Worm (Caenorhabditis elegans) whole organism, L3 larva: ENCODE results near the gene mlt-9.

Experiments used
- R02D3.7 ChIP-seq: fragments of 150-350 bp; optimal IDR thresholded peaks from 2 replicates; lab custom pipeline; 2014; ENCODE audit warnings: missing biosample characterization, missing genetic modification characterization
- ceh-16 ChIP-seq: sonication (generic microtip); optimal IDR thresholded peaks from 2 replicates; lab custom pipeline; 2017; ENCODE audit warnings: missing biosample characterization, missing genetic modification characterization
- ceh-9 ChIP-seq: sonication (generic microtip); optimal IDR thresholded peaks from 2 replicates; lab custom pipeline; 2018; ENCODE audit warnings: missing biosample characterization, missing genetic modification characterization
- elt-1 ChIP-seq: fragments of 150-350 bp; optimal IDR thresholded peaks from 2 replicates; lab custom pipeline; 2014; ENCODE audit warnings: missing biosample characterization, missing genetic modification characterization
- elt-2 ChIP-seq: sonication (generic microtip); optimal IDR thresholded peaks from 2 replicates; lab custom pipeline; 2016; ENCODE audit warnings: missing genetic modification reagents, mild to moderate bottlenecking, missing genetic modification characterization, missing compliant biosample characterization
- elt-3 ChIP-seq, 3 experiments: fragments of 150-350 bp in 1 of 3; sonication (generic microtip) in 2 of 3; optimal IDR thresholded peaks; 2 replicates in 2 of 3; 4 replicates in 1 of 3; lab custom pipeline; 2014 to 2017; ENCODE audit warnings: missing biosample characterization in 3 of 3, missing genetic modification characterization in 3 of 3
- fkh-10 ChIP-seq: sonication (generic microtip); optimal IDR thresholded peaks from 2 replicates; lab custom pipeline; 2017; ENCODE audit warnings: missing biosample characterization, missing genetic modification reagents, missing genetic modification characterization
- fkh-2 ChIP-seq: fragments of 150-350 bp; optimal IDR thresholded peaks from 2 replicates; lab custom pipeline; 2014; ENCODE audit warnings: missing biosample characterization, missing genetic modification reagents, missing genetic modification characterization
- fos-1 ChIP-seq: fragments of 150-350 bp; optimal IDR thresholded peaks from 2 replicates; lab custom pipeline; 2014; ENCODE audit warnings: missing biosample characterization, missing genetic modification characterization
- hmg-11 ChIP-seq: sonication (generic microtip); optimal IDR thresholded peaks from 2 replicates; lab custom pipeline; 2016; ENCODE audit warnings: missing genetic modification characterization, missing compliant biosample characterization
- lin-15B ChIP-seq: fragments of 150-350 bp; optimal IDR thresholded peaks from 2 replicates; lab custom pipeline; 2014; ENCODE audit warnings: missing biosample characterization, missing genetic modification characterization
- lsy-12 ChIP-seq: sonication (generic microtip); optimal IDR thresholded peaks from 2 replicates; lab custom pipeline; 2016; ENCODE audit warnings: mild to moderate bottlenecking, missing genetic modification characterization, missing compliant biosample characterization
- mdl-1 ChIP-seq: fragments of 150-350 bp; optimal IDR thresholded peaks from 2 replicates; lab custom pipeline; 2014; ENCODE audit warnings: missing biosample characterization, missing genetic modification characterization
- nhr-11 ChIP-seq: fragments of 150-350 bp; optimal IDR thresholded peaks from 2 replicates; lab custom pipeline; 2014; ENCODE audit warnings: missing biosample characterization, missing genetic modification characterization
- nhr-12 ChIP-seq: fragments of 150-350 bp; optimal IDR thresholded peaks from 2 replicates; lab custom pipeline; 2014; ENCODE audit warnings: missing biosample characterization, missing genetic modification characterization
- nhr-23 ChIP-seq: fragments of 150-350 bp; optimal IDR thresholded peaks from 2 replicates; lab custom pipeline; 2014; ENCODE audit warnings: missing biosample characterization, missing genetic modification reagents, missing genetic modification characterization
- nhr-237 ChIP-seq: fragments of 150-350 bp; optimal IDR thresholded peaks from 2 replicates; lab custom pipeline; 2014; ENCODE audit warnings: missing biosample characterization, missing genetic modification characterization
- nhr-25 ChIP-seq: sonication (generic microtip); optimal IDR thresholded peaks from 2 replicates; lab custom pipeline; 2017; ENCODE audit warnings: missing biosample characterization, missing genetic modification characterization
- nhr-28 ChIP-seq: fragments of 150-350 bp; optimal IDR thresholded peaks from 2 replicates; lab custom pipeline; 2014; ENCODE audit warnings: missing biosample characterization, missing genetic modification characterization
- nhr-43 ChIP-seq: sonication (generic microtip); optimal IDR thresholded peaks from 2 replicates; lab custom pipeline; 2016; ENCODE audit warnings: mild to moderate bottlenecking, missing genetic modification characterization, missing compliant biosample characterization; ENCODE audit not compliant: poor library complexity, severe bottlenecking
- nhr-67 ChIP-seq: fragments of 150-350 bp; optimal IDR thresholded peaks from 2 replicates; lab custom pipeline; 2014; ENCODE audit warnings: missing biosample characterization, missing genetic modification characterization
- nhr-76 ChIP-seq: fragments of 150-350 bp; sonication (generic microtip); optimal IDR thresholded peaks from 5 replicates; lab custom pipeline; 2014; ENCODE audit warnings: missing biosample characterization, missing genetic modification characterization
- pha-4 ChIP-seq: fragments of 150-350 bp; optimal IDR thresholded peaks from 2 replicates; lab custom pipeline; 2014; ENCODE audit warnings: missing biosample characterization, missing genetic modification reagents, missing genetic modification characterization
- pqm-1 ChIP-seq: fragments of 150-350 bp; optimal IDR thresholded peaks from 2 replicates; lab custom pipeline; 2017; ENCODE audit warnings: missing biosample characterization, missing genetic modification characterization, inconsistent platforms
- skn-1 ChIP-seq: fragments of 150-350 bp; optimal IDR thresholded peaks from 2 replicates; lab custom pipeline; 2014; ENCODE audit warnings: missing biosample characterization, missing genetic modification characterization
- snpc-4 ChIP-seq: fragments of 150-350 bp; optimal IDR thresholded peaks from 2 replicates; lab custom pipeline; 2014; ENCODE audit warnings: missing biosample characterization, missing genetic modification characterization
- unc-39 ChIP-seq: sonication (generic microtip); optimal IDR thresholded peaks from 4 replicates; lab custom pipeline; 2017; ENCODE audit warnings: missing biosample characterization, missing genetic modification characterization
- unc-62 ChIP-seq: fragments of 150-350 bp; sonication (generic microtip); optimal IDR thresholded peaks from 4 replicates; lab custom pipeline; 2014; ENCODE audit warnings: missing biosample characterization, missing genetic modification reagents, missing genetic modification characterization
- ztf-11 ChIP-seq: fragments of 150-350 bp; optimal IDR thresholded peaks from 2 replicates; lab custom pipeline; 2014; ENCODE audit warnings: missing biosample characterization, missing genetic modification characterization
- ztf-4 ChIP-seq: fragments of 150-350 bp; optimal IDR thresholded peaks from 2 replicates; lab custom pipeline; 2014; ENCODE audit warnings: missing biosample characterization, missing genetic modification characterization

The mlt-9 gene

ce11 chrX:15100369-15100963 is 7.1 kb downstream of the mlt-9 start, which contains the start of gene dhhc-1 (continued):
- TF ChIP-seq elt-1 (tag; lab: Kevin White, UChicago) (no peak), ceh-9 (tag; lab: Kevin White, UChicago) (no peak), mdl-1 (tag; lab: Kevin White, UChicago) (no peak), lin-15B (tag; lab: Kevin White, UChicago) (no peak), elt-2 (tag; lab: Kevin White, UChicago) (peak; percentile 48), nhr-25 (tag; lab: Kevin White, UChicago) (no peak), fkh-10 (GFP tag; lab: Kevin White, UChicago) (no peak), fos-1 (tag; lab: Kevin White, UChicago) (no peak), nhr-67 (no peak), lsy-12 (tag; lab: Kevin White, UChicago) (no peak), nhr-12 (tag; lab: Kevin White, UChicago) (no peak), fkh-2 (no peak), ztf-11 (tag; lab: Kevin White, UChicago) (no peak), ceh-16 (tag; lab: Kevin White, UChicago) (no peak), nhr-237 (tag; lab: Kevin White, UChicago) (no peak), nhr-23 (tag; lab: Kevin White, UChicago) (no peak), nhr-28 (no peak)
- TF ChIP-seq, all 47 proteins: peak for 9

- TF ChIP-seq lin-15B (tag; lab: Kevin White, UChicago) (no peak), pqm-1 (tag; lab: Kevin White, UChicago) (peak; percentile 82), pha-4 (peak; percentile 43), nhr-237 (tag; lab: Kevin White, UChicago) (no peak), elt-2 (tag; lab: Kevin White, UChicago) (peak; percentile 84), unc-62 (no peak)
- TF ChIP-seq, all 47 proteins: peak for 3
Observed at ce11 chrX:15097763-15098162, 9.8 kb downstream of the mlt-9 start, which contains the start of gene F09B12.3. Gene F09B12.3, minus strand, starts transcription at chrX:15097954.

- TF ChIP-seq nhr-43 (tag; lab: Kevin White, UChicago) = no peak
- TF ChIP-seq elt-2 (tag; lab: Kevin White, UChicago) = peak; percentile 62
- TF ChIP-seq nhr-76 (tag; lab: Kevin White, UChicago) = no peak
Observed at ce11 chrX:15096277-15096676, 11.3 kb downstream of the mlt-9 start.

ce11 chrX:15094973-15095372 is 12.6 kb downstream of the mlt-9 start, which contains the start of gene F09B12.7:
Gene F09B12.7, minus strand, starts transcription at chrX:15095073.
- TF ChIP-seq nhr-23 (tag; lab: Kevin White, UChicago) = no peak
- peak; percentile 59 for TF ChIP-seq pha-4

- TF ChIP-seq elt-3 (tag; optimal IDR thresholded peaks at IDR 0.05; lab: Kevin White, UChicago) (no peak), nhr-25 (tag; lab: Kevin White, UChicago) (no peak), snpc-4 (peak; percentile 45), R02D3.7 (no peak)
Observed at ce11 chrX:15092775-15093386, 14.7 kb downstream of the mlt-9 start.

- TF ChIP-seq nhr-237 (tag; lab: Kevin White, UChicago) (no peak), elt-2 (tag; lab: Kevin White, UChicago) (peak; percentile 77)
- TF ChIP-seq, all 47 proteins: peak for 1
Observed at ce11 chrX:15089123-15089522, 18.5 kb downstream of the mlt-9 start, which contains the start of gene flr-4. Gene flr-4, plus strand, starts transcription at chrX:15089397.

ce11 chrX:15087752-15088151 is 19.8 kb downstream of the mlt-9 start:
- TF ChIP-seq elt-2 (tag; lab: Kevin White, UChicago) (peak; percentile 50), nhr-67 (no peak)

- TF ChIP-seq nhr-28 = no peak
- TF ChIP-seq nhr-237 (tag; lab: Kevin White, UChicago) = no peak
- no peak for TF ChIP-seq ztf-4
- TF ChIP-seq elt-2 (tag; lab: Kevin White, UChicago) = no peak
- no peak for TF ChIP-seq R02D3.7
- TF ChIP-seq nhr-11 (tag; lab: Kevin White, UChicago) = no peak
- no peak for TF ChIP-seq pqm-1 (tag; lab: Kevin White, UChicago)
- no peak for TF ChIP-seq skn-1 (tag; lab: Kevin White, UChicago)
- no peak for TF ChIP-seq unc-39 (tag; lab: Kevin White, UChicago)
- TF ChIP-seq mdl-1 (tag; lab: Kevin White, UChicago) = no peak
- no peak for TF ChIP-seq hmg-11
- TF ChIP-seq unc-62 = no peak
Observed at ce11 chrX:15084395-15084794, 23.2 kb downstream of the mlt-9 start, which contains the start of gene F09B12.5. Gene F09B12.5, plus strand, starts transcription at chrX:15084695.
